Worm (Caenorhabditis elegans) whole organism, L2 larva: ENCODE data around the gene T25B2.2.

Source experiments
- C34F6.9 ChIP-seq: fragments of 150-350 bp; optimal IDR thresholded peaks from 2 replicates; lab custom pipeline; 2014; ENCODE audit warnings: missing biosample characterization, missing genetic modification characterization
- F13H6.1 ChIP-seq: sonication (generic microtip); optimal IDR thresholded peaks from 2 replicates; lab custom pipeline; 2016; ENCODE audit warnings: missing genetic modification characterization, missing compliant biosample characterization
- Y55F3AM.14 ChIP-seq: fragments of 200-800 bp; sonication (Bioruptor generic); optimal IDR thresholded peaks from 2 replicates; lab custom pipeline; 2018; ENCODE audit warnings: mild to moderate bottlenecking, missing genetic modification characterization, missing compliant biosample characterization
- ZK546.5 ChIP-seq: sonication (generic microtip); optimal IDR thresholded peaks from 2 replicates; lab custom pipeline; 2017; ENCODE audit warnings: missing biosample characterization, missing genetic modification characterization
- alr-1 ChIP-seq: fragments of 150-350 bp; optimal IDR thresholded peaks from 2 replicates; lab custom pipeline; 2014; ENCODE audit warnings: missing biosample characterization, missing genetic modification characterization
- aly-2 ChIP-seq: fragments of 150-350 bp; optimal IDR thresholded peaks from 2 replicates; lab custom pipeline; 2014; ENCODE audit warnings: missing biosample characterization, missing genetic modification characterization
- ama-1 ChIP-seq: fragments of 150-350 bp; optimal IDR thresholded peaks from 2 replicates; lab custom pipeline; 2018; ENCODE audit warnings: inconsistent platforms
- ceh-82 ChIP-seq: fragments of 150-350 bp; optimal IDR thresholded peaks from 2 replicates; lab custom pipeline; 2014; ENCODE audit warnings: missing biosample characterization, missing genetic modification characterization
- crh-2 ChIP-seq: sonication (generic microtip); optimal IDR thresholded peaks from 2 replicates; lab custom pipeline; 2017; ENCODE audit warnings: missing biosample characterization, missing genetic modification characterization
- dmd-4 ChIP-seq: sonication (generic microtip); optimal IDR thresholded peaks from 2 replicates; lab custom pipeline; 2017; ENCODE audit warnings: missing biosample characterization, missing genetic modification characterization
- egl-27 ChIP-seq: sonication (generic microtip); optimal IDR thresholded peaks from 3 replicates; lab custom pipeline; 2017; ENCODE audit warnings: missing biosample characterization, missing genetic modification reagents, missing genetic modification characterization
- elt-3 ChIP-seq: sonication (generic microtip); optimal IDR thresholded peaks from 2 replicates; lab custom pipeline; 2017; ENCODE audit warnings: missing biosample characterization, missing genetic modification characterization
- fos-1 ChIP-seq: fragments of 150-350 bp; optimal IDR thresholded peaks from 2 replicates; lab custom pipeline; 2014; ENCODE audit warnings: missing biosample characterization, missing genetic modification characterization
- gmeb-1 ChIP-seq: fragments of 150-350 bp; optimal IDR thresholded peaks from 2 replicates; lab custom pipeline; 2014; ENCODE audit warnings: missing biosample characterization, missing genetic modification characterization
- lin-13 ChIP-seq: fragments of 150-350 bp; optimal IDR thresholded peaks from 2 replicates; lab custom pipeline; 2014; ENCODE audit warnings: missing biosample characterization, missing genetic modification reagents, missing genetic modification characterization
- lin-39 ChIP-seq: fragments of 150-350 bp; optimal IDR thresholded peaks from 2 replicates; lab custom pipeline; 2014; ENCODE audit warnings: missing biosample characterization, missing genetic modification reagents, missing genetic modification characterization
- lsy-2 ChIP-seq, 2 experiments: fragments of 150-350 bp in 1 of 2; sonication (generic microtip) in 1 of 2; optimal IDR thresholded peaks; 2 replicates each; lab custom pipeline; 2014 to 2017; ENCODE audit warnings: missing biosample characterization in 2 of 2, missing genetic modification characterization in 2 of 2
- mab-5 ChIP-seq: fragments of 150-350 bp; optimal IDR thresholded peaks from 2 replicates; lab custom pipeline; 2014; ENCODE audit warnings: missing biosample characterization, missing genetic modification characterization
- mbf-1 ChIP-seq: sonication (generic microtip); optimal IDR thresholded peaks from 2 replicates; lab custom pipeline; 2017; ENCODE audit warnings: missing biosample characterization, missing genetic modification characterization
- mdl-1 ChIP-seq, 2 experiments: fragments of 150-350 bp in 1 of 2; sonication (generic microtip) in 1 of 2; optimal IDR thresholded peaks; 2 replicates each; lab custom pipeline; 2017; ENCODE audit warnings: missing biosample characterization in 2 of 2, missing genetic modification characterization in 2 of 2
- nhr-10 ChIP-seq: sonication (generic microtip); optimal IDR thresholded peaks from 2 replicates; lab custom pipeline; 2017; ENCODE audit warnings: missing biosample characterization, missing genetic modification characterization
- nhr-23 ChIP-seq: fragments of 150-350 bp; optimal IDR thresholded peaks from 2 replicates; lab custom pipeline; 2014; ENCODE audit warnings: missing biosample characterization, missing genetic modification reagents, missing genetic modification characterization
- nhr-237 ChIP-seq: fragments of 150-350 bp; optimal IDR thresholded peaks from 2 replicates; lab custom pipeline; 2014; ENCODE audit warnings: missing biosample characterization, missing genetic modification characterization
- nhr-25 ChIP-seq: fragments of 150-350 bp; sonication (generic microtip); optimal IDR thresholded peaks from 3 replicates; lab custom pipeline; 2014; ENCODE audit warnings: missing biosample characterization, missing genetic modification characterization
- nhr-6 ChIP-seq: fragments of 150-350 bp; optimal IDR thresholded peaks from 2 replicates; lab custom pipeline; 2014; ENCODE audit warnings: missing biosample characterization, missing genetic modification characterization
- sem-4 ChIP-seq: fragments of 150-350 bp; optimal IDR thresholded peaks from 2 replicates; lab custom pipeline; 2014; ENCODE audit warnings: missing biosample characterization, missing genetic modification reagents, missing genetic modification characterization
- sma-3 ChIP-seq: sonication (generic microtip); optimal IDR thresholded peaks from 2 replicates; lab custom pipeline; 2016; ENCODE audit warnings: missing genetic modification reagents, missing genetic modification characterization, missing compliant biosample characterization
- sma-9 ChIP-seq, 2 experiments: fragments of 150-350 bp in 1 of 2; sonication (generic microtip) in 1 of 2; optimal IDR thresholded peaks; 2 replicates each; lab custom pipeline; 2014 to 2016; ENCODE audit warnings: missing genetic modification characterization in 2 of 2, mild to moderate bottlenecking in 1 of 2, missing biosample characterization in 1 of 2, missing compliant biosample characterization in 1 of 2, missing genetic modification reagents in 1 of 2, moderate library complexity in 1 of 2
- snpc-4 ChIP-seq: fragments of 150-350 bp; optimal IDR thresholded peaks from 2 replicates; lab custom pipeline; 2014; ENCODE audit warnings: missing biosample characterization, missing genetic modification characterization
- unc-39 ChIP-seq: fragments of 150-350 bp; optimal IDR thresholded peaks from 2 replicates; lab custom pipeline; 2014; ENCODE audit warnings: missing biosample characterization, missing genetic modification characterization
- unc-55 ChIP-seq: fragments of 150-350 bp; sonication (generic microtip); optimal IDR thresholded peaks from 3 replicates; lab custom pipeline; 2014; ENCODE audit warnings: missing biosample characterization, missing genetic modification reagents, missing genetic modification characterization
- unc-62 ChIP-seq: fragments of 150-350 bp; optimal IDR thresholded peaks from 2 replicates; lab custom pipeline; 2014; ENCODE audit warnings: missing biosample characterization, missing genetic modification reagents, missing genetic modification characterization
- zag-1 ChIP-seq: fragments of 150-350 bp; optimal IDR thresholded peaks from 2 replicates; lab custom pipeline; 2014; ENCODE audit warnings: missing biosample characterization, missing genetic modification characterization
- ztf-1 ChIP-seq: fragments of 200-800 bp; sonication (Bioruptor generic); conservative IDR thresholded peaks from 2 replicates; pipeline ENCODE4 v1.3.6; 2022; ENCODE audit warnings: missing genetic modification characterization, missing compliant biosample characterization
- ztf-4 ChIP-seq: fragments of 150-350 bp; optimal IDR thresholded peaks from 2 replicates; lab custom pipeline; 2014; ENCODE audit warnings: missing biosample characterization, missing genetic modification characterization

T25B2.2 gene

DNA sequence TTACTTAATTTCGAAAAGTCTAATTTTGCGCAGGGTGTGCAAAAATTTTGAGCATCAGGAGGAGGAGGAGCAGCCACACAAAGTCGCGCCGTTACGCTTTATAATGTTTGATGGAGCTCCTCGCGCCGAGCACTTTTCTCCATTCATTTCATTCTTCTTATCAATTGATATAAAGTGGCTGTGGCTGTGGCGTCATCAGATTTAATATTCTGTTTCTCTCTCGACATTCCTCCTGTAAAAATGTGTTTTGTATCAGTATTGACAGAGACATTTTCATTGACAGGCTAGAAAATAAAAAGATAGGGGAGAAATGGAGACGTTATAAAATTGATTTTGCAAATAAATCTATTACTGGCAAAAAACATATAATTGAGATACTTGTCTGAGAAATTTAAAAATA, 40.2 kb upstream of the T25B2.2 start:
- TF ChIP-seq F13H6.1 (tag; lab: Kevin White, UChicago) = peak; percentile 27
- TF ChIP-seq ceh-82 (tag; lab: Kevin White, UChicago) = no peak
- peak; percentile 55 for TF ChIP-seq crh-2 (tag; lab: Kevin White, UChicago)
- TF ChIP-seq fos-1 = peak; percentile 62
- TF ChIP-seq sma-9 (GFP tag; optimal IDR thresholded peaks at IDR 0.05; lab: Kevin White, UChicago) = peak; percentile 29
- no peak for TF ChIP-seq sma-9 (tag; optimal IDR thresholded peaks at IDR 0.05; lab: Kevin White, UChicago)

DNA sequence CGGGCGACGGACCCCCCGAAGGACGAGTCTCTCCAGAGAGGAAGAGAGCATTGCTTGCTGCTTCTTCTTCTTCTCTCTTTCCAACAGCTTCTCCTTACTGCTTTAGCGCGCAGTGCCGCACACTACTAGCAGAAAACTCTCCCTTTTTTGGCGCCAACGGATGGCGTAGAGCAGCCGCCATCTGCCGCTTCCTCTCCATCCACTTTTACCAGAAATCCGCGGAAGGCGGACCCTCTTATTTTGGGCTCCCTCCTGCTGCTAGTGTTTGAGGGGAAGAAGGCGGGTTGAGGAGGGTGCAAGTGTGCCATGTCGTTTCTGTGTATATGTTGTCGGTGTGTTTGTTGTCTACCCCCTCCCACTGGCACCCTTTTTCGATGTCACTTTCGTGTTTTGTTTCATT, 35.0 kb upstream of the T25B2.2 start:
- TF ChIP-seq dmd-4 (tag; lab: Kevin White, UChicago) = no peak
- TF ChIP-seq nhr-6 (tag; lab: Kevin White, UChicago) = no peak
- no peak for TF ChIP-seq C34F6.9 (tag; lab: Kevin White, UChicago)
- no peak for TF ChIP-seq nhr-25
- TF ChIP-seq ama-1 (lab: Kevin White, UChicago) = no peak
- TF ChIP-seq unc-62 (GFP tag; lab: Kevin White, UChicago) = no peak
- no peak for TF ChIP-seq ztf-4 (tag; lab: Kevin White, UChicago)
- peak; percentile 7 for TF ChIP-seq mab-5 (tag; lab: Kevin White, UChicago)
- TF ChIP-seq snpc-4 = no peak
- TF ChIP-seq mbf-1 (tag; lab: Kevin White, UChicago) = no peak
- no peak for TF ChIP-seq sem-4
- no peak for TF ChIP-seq sma-3
- TF ChIP-seq lsy-2 (tag; optimal IDR thresholded peaks at IDR 0.05; lab: Kevin White, UChicago) = no peak
- TF ChIP-seq unc-55 (GFP tag; lab: Kevin White, UChicago) = peak; percentile 38
- no peak for TF ChIP-seq egl-27
- TF ChIP-seq unc-39 (tag; lab: Kevin White, UChicago) = no peak
- TF ChIP-seq ZK546.5 (tag; lab: Kevin White, UChicago) = no peak
- TF ChIP-seq nhr-23 (tag; lab: Kevin White, UChicago) = no peak
- peak; percentile 64 for TF ChIP-seq zag-1 (tag; lab: Kevin White, UChicago)
- TF ChIP-seq mdl-1 (tag; optimal IDR thresholded peaks at IDR 0.05; lab: Kevin White, UChicago) = peak in 1 of 2 experiments; percentile 6
- no peak for TF ChIP-seq nhr-10 (tag; lab: Kevin White, UChicago)
- TF ChIP-seq lin-13 (GFP tag; lab: Kevin White, UChicago) = peak; percentile 1
- peak; percentile 58 for TF ChIP-seq Y55F3AM.14 (GFP tag; lab: Kevin White, UChicago)
- no peak for TF ChIP-seq gmeb-1 (tag; lab: Kevin White, UChicago)
- TF ChIP-seq crh-2 (tag; lab: Kevin White, UChicago) = peak; percentile 8
- TF ChIP-seq F13H6.1 (tag; lab: Kevin White, UChicago) = peak; percentile 59
- no peak for TF ChIP-seq nhr-237 (tag; lab: Kevin White, UChicago)

DNA sequence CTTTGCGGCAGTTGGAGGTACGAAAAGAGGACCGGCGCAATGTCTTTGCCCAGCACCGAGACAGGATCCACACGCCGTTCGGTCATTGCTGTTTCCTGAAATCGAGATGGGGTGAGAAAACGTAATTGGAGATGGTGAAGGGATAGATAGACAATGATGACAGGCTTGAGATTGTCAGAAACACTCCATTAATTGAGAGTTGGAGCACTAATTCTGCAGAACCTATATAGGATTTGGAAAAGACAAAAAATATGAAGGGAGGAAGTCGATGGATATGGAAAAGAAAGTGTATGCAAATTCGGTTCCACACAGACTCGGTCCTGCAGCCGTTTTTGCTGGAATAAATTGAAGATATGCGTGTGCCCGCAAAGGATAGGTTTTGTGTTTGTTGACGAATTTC, 31.2 kb upstream of the T25B2.2 start, which contains the start of gene Y72A10A.1:
TSS of gene Y72A10A.1 (minus strand) at position 101 of the 400 bp plus-strand sequence.
- TF ChIP-seq unc-62 (GFP tag; lab: Kevin White, UChicago) (no peak), mbf-1 (tag; lab: Kevin White, UChicago) (no peak), ztf-1 (no peak), lin-39 (tag; lab: Kevin White, UChicago) (no peak), snpc-4 (no peak), alr-1 (tag; lab: Kevin White, UChicago) (no peak)

DNA sequence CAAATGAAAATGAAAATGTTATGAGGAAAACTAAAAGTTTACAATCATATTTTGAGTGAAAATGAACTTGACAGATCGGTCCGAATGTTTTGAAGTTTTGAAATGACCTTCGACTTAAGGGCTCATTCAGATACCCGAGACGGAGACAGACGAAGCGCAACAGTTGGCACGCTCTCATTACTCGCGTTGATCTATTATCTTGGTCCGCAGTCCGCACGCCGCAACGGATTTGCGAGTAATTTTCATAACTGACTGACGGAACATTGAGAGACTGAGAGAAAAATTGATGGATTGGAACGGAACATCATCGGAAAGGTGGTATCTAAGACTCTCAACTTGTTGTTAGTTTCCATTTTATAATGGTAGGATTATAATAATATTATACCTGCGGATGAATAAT, 23.5 kb upstream of the T25B2.2 start:
- TF ChIP-seq ceh-82 (tag; lab: Kevin White, UChicago) (no peak), aly-2 (tag; lab: Kevin White, UChicago) (no peak), sem-4 (peak; percentile 18), egl-27 (no peak), sma-9 (GFP tag; optimal IDR thresholded peaks at IDR 0.05; lab: Kevin White, UChicago) (no peak), sma-9 (tag; optimal IDR thresholded peaks at IDR 0.05; lab: Kevin White, UChicago) (no peak)

DNA sequence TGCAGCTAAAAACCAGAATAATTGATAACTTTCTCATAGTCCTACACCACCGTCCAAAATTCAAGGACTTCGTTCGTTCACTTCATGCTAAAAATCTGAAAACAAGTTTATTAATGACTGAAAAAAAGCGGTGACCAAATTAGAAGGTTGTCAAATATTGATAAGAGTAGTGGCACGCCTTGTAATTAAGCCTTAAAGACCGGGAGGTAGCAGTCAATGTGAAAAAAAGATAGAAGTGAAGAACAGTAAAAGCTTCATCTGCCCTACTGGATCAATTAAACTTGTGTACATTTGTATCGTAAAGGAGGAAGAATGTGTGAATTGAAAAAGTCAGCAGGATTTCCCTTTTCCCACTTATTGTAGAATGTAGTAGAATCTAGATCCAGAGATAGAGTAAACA, 19.0 kb upstream of the T25B2.2 start, which contains the start of gene tag-275:
TSS of gene tag-275 (minus strand) at position 101 of the 400 bp plus-strand sequence.
- TF ChIP-seq gmeb-1 (tag; lab: Kevin White, UChicago) (no peak), unc-39 (tag; lab: Kevin White, UChicago) (no peak), nhr-10 (tag; lab: Kevin White, UChicago) (no peak), zag-1 (tag; lab: Kevin White, UChicago) (no peak), ztf-1 (no peak), F13H6.1 (tag; lab: Kevin White, UChicago) (no peak), ztf-4 (tag; lab: Kevin White, UChicago) (no peak), lsy-2 (tag; optimal IDR thresholded peaks at IDR 0.05; lab: Kevin White, UChicago) (no peak), Y55F3AM.14 (GFP tag; lab: Kevin White, UChicago) (no peak), lin-39 (tag; lab: Kevin White, UChicago) (no peak), elt-3 (no peak), sma-9 (GFP tag; optimal IDR thresholded peaks at IDR 0.05; lab: Kevin White, UChicago) (no peak), sma-9 (tag; optimal IDR thresholded peaks at IDR 0.05; lab: Kevin White, UChicago) (no peak), sem-4 (no peak)
